Fruit fly (Drosophila melanogaster) whole organism, embryonic: ENCODE measurements around the gene Cyt-c-d.
A peak's percentile ranks its signal among the peaks of the same experiment; 100 is the strongest.

Source experiments
- Ada2b ChIP-seq: fragments of 200-800 bp; sonication (Bioruptor generic); IDR thresholded peaks from 2 replicates; pipeline ENCODE4 v1.3.6; 2022; ENCODE audit warnings: missing biosample characterization, missing genetic modification characterization
- Adf1 ChIP-seq: fragments of 200-800 bp; sonication (Bioruptor generic); IDR thresholded peaks from 2 replicates; pipeline ENCODE4 v1.3.6; 2022; ENCODE audit warnings: missing biosample characterization, missing genetic modification characterization
- CG10959 ChIP-seq: fragments of 200-800 bp; sonication (Bioruptor generic); IDR thresholded peaks from 2 replicates; pipeline ENCODE4 v1.3.6; 2022; ENCODE audit warnings: missing biosample characterization, missing genetic modification characterization
- CG11247 ChIP-seq: fragments of 200-800 bp; sonication (Bioruptor generic); IDR thresholded peaks from 2 replicates; pipeline ENCODE4 v1.3.6; 2022; ENCODE audit warnings: missing biosample characterization, missing genetic modification characterization
- CG11723 ChIP-seq: fragments of 200-800 bp; sonication (Bioruptor generic); optimal IDR thresholded peaks from 2 replicates; lab custom pipeline; 2017; ENCODE audit warnings: missing biosample characterization, mild to moderate bottlenecking, missing genetic modification characterization
- CG13287 ChIP-seq: fragments of 200-800 bp; sonication (Bioruptor generic); IDR thresholded peaks from 2 replicates; pipeline ENCODE4 v1.3.6; 2022; ENCODE audit warnings: missing biosample characterization, missing genetic modification characterization; ENCODE audit not compliant: partially characterized antibody
- CG14441 ChIP-seq: fragments of 200-800 bp; sonication (Bioruptor generic); IDR thresholded peaks from 2 replicates; pipeline ENCODE4 v1.3.6; 2022; ENCODE audit warnings: missing biosample characterization, missing genetic modification characterization
- CG14667 ChIP-seq: fragments of 200-800 bp; sonication (Bioruptor generic); IDR thresholded peaks from 2 replicates; pipeline ENCODE4 v1.3.6; 2022; ENCODE audit warnings: missing biosample characterization, missing genetic modification characterization
- CG14965 ChIP-seq: fragments of 200-800 bp; sonication (Bioruptor generic); optimal IDR thresholded peaks from 2 replicates; lab custom pipeline; 2016; ENCODE audit warnings: missing biosample characterization, missing genetic modification characterization, borderline replicate concordance
- CG15479 ChIP-seq: fragments of 200-800 bp; sonication (Bioruptor generic); optimal IDR thresholded peaks from 3 replicates; lab custom pipeline; 2019; ENCODE audit warnings: missing biosample characterization, mild to moderate bottlenecking, missing genetic modification characterization, moderate library complexity
- CG16863 ChIP-seq: fragments of 200-800 bp; sonication (Bioruptor generic); optimal IDR thresholded peaks from 3 replicates; lab custom pipeline; 2016; ENCODE audit warnings: missing biosample characterization, missing genetic modification characterization
- CG18262 ChIP-seq: fragments of 200-800 bp; optimal IDR thresholded peaks from 3 replicates; lab custom pipeline; 2019; ENCODE audit warnings: missing biosample characterization, mild to moderate bottlenecking, missing genetic modification characterization, moderate library complexity
- CG18476 ChIP-seq: fragments of 200-800 bp; sonication (Bioruptor generic); optimal IDR thresholded peaks from 2 replicates; lab custom pipeline; 2016; ENCODE audit warnings: missing biosample characterization, mild to moderate bottlenecking, missing genetic modification characterization
- CG42726 ChIP-seq: fragments of 200-800 bp; sonication (Bioruptor generic); IDR thresholded peaks from 2 replicates; pipeline ENCODE4 v1.3.6; 2022; ENCODE audit warnings: missing biosample characterization, missing genetic modification characterization; ENCODE audit not compliant: partially characterized antibody
- CG4424 ChIP-seq: fragments of 200-800 bp; sonication (Bioruptor generic); optimal IDR thresholded peaks from 3 replicates; lab custom pipeline; 2016; ENCODE audit warnings: missing biosample characterization, missing genetic modification characterization
- CG5180 ChIP-seq: fragments of 200-800 bp; sonication (Bioruptor generic); optimal IDR thresholded peaks from 3 replicates; lab custom pipeline; 2017; ENCODE audit warnings: missing biosample characterization, missing genetic modification characterization, mild to moderate bottlenecking, moderate library complexity, missing genetic modification reagents
- CG6175 ChIP-seq: fragments of 200-800 bp; sonication (Bioruptor generic); IDR thresholded peaks from 3 replicates; pipeline ENCODE4 v1.3.6; 2022; ENCODE audit warnings: missing biosample characterization, missing genetic modification characterization
- CG9932 ChIP-seq: fragments of 200-800 bp; sonication (Bioruptor generic); IDR thresholded peaks from 2 replicates; pipeline ENCODE4 v1.3.6; 2022; ENCODE audit warnings: missing biosample characterization, missing genetic modification characterization
- Dbx ChIP-seq: fragments of 200-800 bp; sonication (Bioruptor generic); IDR thresholded peaks from 3 replicates; pipeline ENCODE4 v1.3.6; 2022; ENCODE audit warnings: missing biosample characterization, missing genetic modification characterization
- Dek ChIP-seq: fragments of 200-800 bp; sonication (Bioruptor generic); optimal IDR thresholded peaks from 3 replicates; lab custom pipeline; 2019; ENCODE audit warnings: missing biosample characterization, mild to moderate bottlenecking, missing genetic modification characterization, moderate library complexity
- Dfd ChIP-seq, 2 experiments: fragments of >200 bp; optimal IDR thresholded peaks; 2 replicates each; lab custom pipeline; 2017; ENCODE audit warnings: missing biosample characterization in 2 of 2, missing genetic modification characterization in 2 of 2
- Dip3 ChIP-seq: fragments of 200-800 bp; sonication (Bioruptor generic); optimal IDR thresholded peaks from 3 replicates; lab custom pipeline; 2016; ENCODE audit warnings: missing biosample characterization, missing genetic modification characterization
- Dll ChIP-seq: fragments of 200-800 bp; sonication (Bioruptor generic); IDR thresholded peaks from 4 replicates; pipeline ENCODE4 v1.3.6; 2022; ENCODE audit warnings: missing biosample characterization, missing genetic modification characterization; ENCODE audit not compliant: partially characterized antibody
- E2f2 ChIP-seq: fragments of 200-800 bp; sonication (Bioruptor generic); IDR thresholded peaks from 2 replicates; pipeline ENCODE4 v1.3.6; 2022; ENCODE audit warnings: missing biosample characterization, missing genetic modification characterization
- Fer3 ChIP-seq: fragments of 200-800 bp; sonication (Bioruptor generic); optimal IDR thresholded peaks from 2 replicates; lab custom pipeline; 2018; ENCODE audit warnings: missing biosample characterization, mild to moderate bottlenecking, missing genetic modification characterization, moderate library complexity
- H15 ChIP-seq: fragments of 200-800 bp; sonication (Bioruptor generic); IDR thresholded peaks from 3 replicates; pipeline ENCODE4 v1.3.6; 2022; ENCODE audit warnings: missing biosample characterization, missing genetic modification characterization
- HmgD ChIP-seq: fragments of 200-800 bp; sonication (Bioruptor generic); optimal IDR thresholded peaks from 3 replicates; lab custom pipeline; 2016; ENCODE audit warnings: missing biosample characterization, missing genetic modification characterization
- Jarid2 ChIP-seq: fragments of 200-800 bp; sonication (Bioruptor generic); optimal IDR thresholded peaks from 3 replicates; lab custom pipeline; 2017; ENCODE audit warnings: mild to moderate bottlenecking, missing biosample characterization, missing genetic modification reagents, missing genetic modification characterization
- MTF-1 ChIP-seq: fragments of 200-800 bp; sonication (Bioruptor generic); optimal IDR thresholded peaks from 2 replicates; lab custom pipeline; 2018; ENCODE audit warnings: missing biosample characterization, mild to moderate bottlenecking, missing genetic modification characterization, borderline replicate concordance
- Mes4 ChIP-seq: fragments of 200-800 bp; sonication (Bioruptor generic); optimal IDR thresholded peaks from 2 replicates; lab custom pipeline; 2016; ENCODE audit warnings: missing biosample characterization, missing genetic modification characterization
- Neu2 ChIP-seq: fragments of 200-800 bp; sonication (Bioruptor generic); optimal IDR thresholded peaks from 3 replicates; lab custom pipeline; 2016; ENCODE audit warnings: missing biosample characterization, missing genetic modification characterization, borderline replicate concordance
- PHDP ChIP-seq: fragments of 200-800 bp; sonication (Bioruptor generic); optimal IDR thresholded peaks from 3 replicates; lab custom pipeline; 2018; ENCODE audit warnings: missing biosample characterization, mild to moderate bottlenecking, missing genetic modification characterization, moderate library complexity
- ab ChIP-seq: fragments of 200-800 bp; sonication (Bioruptor generic); optimal IDR thresholded peaks from 2 replicates; lab custom pipeline; 2016; ENCODE audit warnings: missing biosample characterization, missing genetic modification characterization
- chif ChIP-seq, 2 experiments: fragments of 200-800 bp; sonication (Bioruptor generic); optimal IDR thresholded peaks; 3 replicates each; lab custom pipeline; 2016; ENCODE audit warnings: missing biosample characterization in 2 of 2, missing genetic modification characterization in 2 of 2
- eve ChIP-seq, 2 experiments: fragments of >200 bp; optimal IDR thresholded peaks; 2 replicates each; lab custom pipeline; 2017; ENCODE audit warnings: missing biosample characterization in 2 of 2, missing genetic modification characterization in 2 of 2
- fd64A ChIP-seq: fragments of 200-800 bp; sonication (Bioruptor generic); optimal IDR thresholded peaks from 3 replicates; lab custom pipeline; 2018; ENCODE audit warnings: missing biosample characterization, mild to moderate bottlenecking, missing genetic modification characterization
- ftz-f1 ChIP-seq: fragments of 200-800 bp; sonication (Bioruptor generic); optimal IDR thresholded peaks from 2 replicates; lab custom pipeline; 2016; ENCODE audit warnings: missing biosample characterization, missing genetic modification characterization
- insv ChIP-seq, 2 experiments: fragments of 200-800 bp; sonication (Bioruptor generic); optimal IDR thresholded peaks; 3 replicates each; lab custom pipeline; 2016 to 2018; ENCODE audit warnings: missing biosample characterization in 2 of 2, missing genetic modification characterization in 2 of 2
- kay ChIP-seq: fragments of 200-800 bp; sonication (Bioruptor generic); optimal IDR thresholded peaks from 2 replicates; lab custom pipeline; 2016; ENCODE audit warnings: missing biosample characterization, missing genetic modification characterization
- ken ChIP-seq: fragments of 200-800 bp; sonication (Bioruptor generic); IDR thresholded peaks from 3 replicates; pipeline ENCODE4 v1.3.6; 2022; ENCODE audit warnings: missing biosample characterization, missing genetic modification characterization
- lbe ChIP-seq: fragments of 200-800 bp; sonication (Bioruptor generic); optimal IDR thresholded peaks from 2 replicates; lab custom pipeline; 2016; ENCODE audit warnings: missing biosample characterization, mild to moderate bottlenecking, missing genetic modification characterization
- luna ChIP-seq: fragments of 200-800 bp; sonication (Bioruptor generic); optimal IDR thresholded peaks from 2 replicates; lab custom pipeline; 2016; ENCODE audit warnings: missing biosample characterization, missing genetic modification characterization
- nom ChIP-seq: fragments of 200-800 bp; sonication (Bioruptor generic); optimal IDR thresholded peaks from 2 replicates; lab custom pipeline; 2017; ENCODE audit warnings: missing biosample characterization, missing genetic modification characterization, mild to moderate bottlenecking, moderate library complexity, missing genetic modification reagents
- pfk ChIP-seq: fragments of 200-800 bp; sonication (Bioruptor generic); optimal IDR thresholded peaks from 2 replicates; lab custom pipeline; 2018; ENCODE audit warnings: missing biosample characterization, mild to moderate bottlenecking, missing genetic modification characterization, moderate library complexity
- sr ChIP-seq: fragments of 200-800 bp; sonication (Bioruptor generic); IDR thresholded peaks from 3 replicates; pipeline ENCODE4 v1.3.6; 2022; ENCODE audit warnings: missing biosample characterization, missing genetic modification characterization
- sug ChIP-seq: fragments of 200-800 bp; optimal IDR thresholded peaks from 2 replicates; lab custom pipeline; 2019; ENCODE audit warnings: missing biosample characterization, mild to moderate bottlenecking, missing genetic modification characterization, moderate library complexity
- toy ChIP-seq: fragments of 200-800 bp; sonication (Bioruptor generic); IDR thresholded peaks from 2 replicates; pipeline ENCODE4 v1.3.6; 2022; ENCODE audit warnings: missing biosample characterization, missing genetic modification characterization
- vvl ChIP-seq: fragments of 200-800 bp; sonication (Bioruptor generic); IDR thresholded peaks from 2 replicates; pipeline ENCODE4 v1.3.6; 2022; ENCODE audit warnings: missing biosample characterization, missing genetic modification characterization
- zen2 ChIP-seq: fragments of 200-800 bp; sonication (Bioruptor generic); IDR thresholded peaks from 3 replicates; pipeline ENCODE4 v1.3.6; 2022; ENCODE audit warnings: missing biosample characterization, missing genetic modification characterization; ENCODE audit not compliant: partially characterized antibody

Gene Cyt-c-d

dm6 chr2L:16706882-16707775 lies 8.6 kb upstream of the Cyt-c-d start (continued):
- TF ChIP-seq CG15479 (GFP tag; lab: Kevin White, UChicago): no peak
- no peak for TF ChIP-seq MTF-1 (GFP tag; lab: Kevin White, UChicago)
- TF ChIP-seq Dll (GFP tag; lab: Robert Waterston, UW): no peak
- peak; percentile 26 for TF ChIP-seq PHDP
- no peak for TF ChIP-seq CG4424 (GFP tag; lab: Kevin White, UChicago)
- TF ChIP-seq CG18476: no peak
- no peak for TF ChIP-seq H15 (GFP tag; lab: Robert Waterston, UW)
- TF ChIP-seq Ada2b (GFP tag; lab: Robert Waterston, UW): peak; percentile 38; the same call in 1 of the 2 replicates
- TF ChIP-seq luna (GFP tag; lab: Kevin White, UChicago): no peak
- peak; percentile 77 for TF ChIP-seq sr (GFP tag; lab: Robert Waterston, UW)
- no peak for TF ChIP-seq eve (GFP tag; optimal IDR thresholded peaks at IDR 0.05; lab: Kevin White, UChicago)
- no peak for TF ChIP-seq zen2 (GFP tag; lab: Robert Waterston, UW)
- TF ChIP-seq CG13287 (GFP tag; lab: Robert Waterston, UW): no peak
- TF ChIP-seq insv (GFP tag; optimal IDR thresholded peaks at IDR 0.05; lab: Kevin White, UChicago): no peak
- peak; percentile 49; the same call in 2 of the 3 replicates for TF ChIP-seq ken
- TF ChIP-seq CG14667 (GFP tag; lab: Robert Waterston, UW): no peak
- TF ChIP-seq ftz-f1 (GFP tag; lab: Kevin White, UChicago): no peak
- no peak for TF ChIP-seq Dip3 (GFP tag; lab: Kevin White, UChicago)
- no peak for TF ChIP-seq ab (GFP tag; lab: Kevin White, UChicago)
- no peak for TF ChIP-seq CG14965 (GFP tag; lab: Kevin White, UChicago)
- TF ChIP-seq toy (GFP tag; lab: Robert Waterston, UW): no peak
- TF ChIP-seq Mes4 (GFP tag; lab: Kevin White, UChicago): no peak
- TF ChIP-seq Neu2: no peak
- no peak for TF ChIP-seq CG18262
- no peak for TF ChIP-seq kay (GFP tag; lab: Kevin White, UChicago)
- TF ChIP-seq CG42726: no peak
- no peak for TF ChIP-seq CG9932 (GFP tag; lab: Robert Waterston, UW)
- no peak for TF ChIP-seq E2f2
- TF ChIP-seq HmgD: no peak
- no peak for TF ChIP-seq CG14441 (GFP tag; lab: Robert Waterston, UW)
- no peak for TF ChIP-seq CG5180 (GFP tag; lab: Kevin White, UChicago)
- TF ChIP-seq CG16863 (GFP tag; lab: Kevin White, UChicago): no peak
- TF ChIP-seq Fer3 (tag; lab: Kevin White, UChicago): no peak
- TF ChIP-seq Dek (tag; lab: Kevin White, UChicago): no peak
- TF ChIP-seq sug (tag; lab: Kevin White, UChicago): no peak
- no peak for TF ChIP-seq lbe (GFP tag; lab: Kevin White, UChicago)
- no peak for TF ChIP-seq CG11723 (GFP tag; lab: Kevin White, UChicago)
- no peak for TF ChIP-seq chif (GFP tag; optimal IDR thresholded peaks at IDR 0.05; lab: Kevin White, UChicago)
- no peak for TF ChIP-seq Jarid2 (GFP tag; lab: Kevin White, UChicago)
- no peak for TF ChIP-seq pfk (GFP tag; lab: Kevin White, UChicago)
- no peak for TF ChIP-seq CG6175 (GFP tag; lab: Robert Waterston, UW)
- TF ChIP-seq CG11247: no peak
- 0 out of 3 replicates have a peak, but pooled peaks have one; percentile 28 for TF ChIP-seq Dbx (GFP tag; lab: Robert Waterston, UW)
- TF ChIP-seq nom (GFP tag; lab: Kevin White, UChicago): no peak
- TF ChIP-seq Dfd (GFP tag; optimal IDR thresholded peaks at IDR 0.05; lab: Kevin White, UChicago): no peak
- TF ChIP-seq Adf1 (GFP tag; lab: Robert Waterston, UW): no peak
- TF ChIP-seq vvl (GFP tag; lab: Robert Waterston, UW): peak; percentile 56
- no peak for TF ChIP-seq CG10959 (GFP tag; lab: Robert Waterston, UW)
- no peak for TF ChIP-seq fd64A
